Worm (Caenorhabditis elegans): Measurements from ENCODE around the gene F55D10.4.

F55D10.4 gene

DNA sequence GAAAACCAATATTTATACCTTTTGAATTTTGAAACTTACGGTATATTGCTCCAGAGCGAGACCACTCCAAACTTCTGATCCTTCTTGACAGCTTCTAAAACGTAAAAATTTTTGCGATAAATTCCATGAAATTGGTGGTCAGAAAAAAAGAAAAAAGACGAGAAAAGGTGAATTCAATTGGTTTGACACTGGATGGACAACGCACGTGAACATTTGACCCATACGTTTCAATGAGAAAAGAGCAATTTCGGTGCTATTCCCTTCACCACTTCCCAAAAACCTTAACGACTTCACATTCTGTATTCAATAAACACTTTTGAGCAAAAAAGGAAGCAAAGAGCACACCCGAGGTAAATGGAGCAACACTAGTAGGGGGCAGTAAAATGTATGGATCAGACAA is 6.9 kb upstream of the F55D10.4 start, which contains the start of gene acc-3:
TSS of gene acc-3 (minus strand) at position 101 of the 400 bp plus-strand sequence.
- TF ChIP-seq crh-2 (tag; optimal IDR thresholded peaks at IDR 0.05) (no peak), nhr-77 (tag; optimal IDR thresholded peaks at IDR 0.05) (no peak), mdl-1 (tag; optimal IDR thresholded peaks at IDR 0.05) (no peak), nhr-12 (tag; optimal IDR thresholded peaks at IDR 0.05) (no peak), nhr-6 (tag; optimal IDR thresholded peaks at IDR 0.05) (no peak), unc-55 (GFP tag; optimal IDR thresholded peaks at IDR 0.05) (no peak), ama-1 (optimal IDR thresholded peaks at IDR 0.05) (no peak), ceh-82 (tag; optimal IDR thresholded peaks at IDR 0.05) (no peak), gmeb-1 (tag; optimal IDR thresholded peaks at IDR 0.05) (no peak), nhr-10 (tag; optimal IDR thresholded peaks at IDR 0.05) (no peak), lin-11 (tag; optimal IDR thresholded peaks at IDR 0.05) (no peak), zag-1 (tag; optimal IDR thresholded peaks at IDR 0.05) (no peak), Y55F3AM.14 (GFP tag; optimal IDR thresholded peaks at IDR 0.05) (no peak), ZK546.5 (tag; optimal IDR thresholded peaks at IDR 0.05) (no peak), ztf-1 (GFP tag; conservative IDR thresholded peaks at IDR 0.05) (no peak), nhr-21 (tag; optimal IDR thresholded peaks at IDR 0.05) (no peak), unc-62 (GFP tag; optimal IDR thresholded peaks at IDR 0.05) (no peak), sma-9 (GFP tag; optimal IDR thresholded peaks at IDR 0.05) (no peak), sma-9 (tag; optimal IDR thresholded peaks at IDR 0.05) (no peak), blmp-1 (tag; optimal IDR thresholded peaks at IDR 0.05; ENCODE audit: insufficient read depth) (no peak)

DNA sequence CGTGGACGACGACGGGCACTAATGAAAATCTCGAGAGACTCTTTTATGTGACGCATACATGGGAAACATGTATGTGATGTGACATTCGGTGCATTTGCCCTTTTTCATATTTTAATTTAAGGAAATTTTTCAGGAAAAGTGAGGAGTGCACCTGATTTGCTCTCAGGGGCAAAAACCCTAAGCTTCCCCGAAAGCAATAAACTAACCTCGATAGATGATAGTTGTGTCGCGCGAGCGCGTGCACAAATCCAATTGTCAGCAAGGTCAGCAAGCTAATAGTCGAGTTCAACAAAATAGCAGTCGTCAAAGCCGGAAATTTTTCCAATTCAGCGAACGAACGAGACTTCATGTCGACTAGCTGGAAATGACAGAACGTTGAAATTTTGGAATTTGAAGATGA is 2.3 kb downstream of the F55D10.4 start:
- no peak for TF ChIP-seq alr-1 (tag; optimal IDR thresholded peaks at IDR 0.05)
- peak; percentile 8 for TF ChIP-seq C34F6.9 (tag; optimal IDR thresholded peaks at IDR 0.05)

DNA sequence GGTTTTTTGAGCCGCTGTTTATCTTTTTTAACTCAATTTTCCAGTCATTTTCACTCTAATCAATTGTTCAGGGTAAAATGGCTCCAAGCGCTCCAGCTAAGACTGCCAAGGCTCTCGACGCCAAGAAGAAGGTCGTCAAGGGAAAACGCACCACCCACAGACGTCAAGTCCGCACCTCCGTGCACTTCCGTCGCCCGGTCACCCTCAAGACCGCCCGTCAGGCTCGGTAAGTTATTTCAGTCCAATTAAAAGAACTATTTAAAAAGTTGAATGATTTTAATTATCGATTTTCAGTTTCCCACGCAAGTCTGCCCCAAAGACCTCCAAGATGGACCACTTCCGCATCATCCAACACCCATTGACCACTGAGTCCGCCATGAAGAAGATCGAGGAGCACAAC is 5.3 kb downstream of the F55D10.4 start, which contains the start of gene rpl-25.1:
TSS of gene rpl-25.1 (plus strand) at position 72 of the 400 bp plus-strand sequence.
- TF ChIP-seq sma-9 (GFP tag; optimal IDR thresholded peaks at IDR 0.05): no peak
- TF ChIP-seq sma-9 (tag; optimal IDR thresholded peaks at IDR 0.05): no peak
- no peak for TF ChIP-seq nhr-11 (tag; optimal IDR thresholded peaks at IDR 0.05)

DNA sequence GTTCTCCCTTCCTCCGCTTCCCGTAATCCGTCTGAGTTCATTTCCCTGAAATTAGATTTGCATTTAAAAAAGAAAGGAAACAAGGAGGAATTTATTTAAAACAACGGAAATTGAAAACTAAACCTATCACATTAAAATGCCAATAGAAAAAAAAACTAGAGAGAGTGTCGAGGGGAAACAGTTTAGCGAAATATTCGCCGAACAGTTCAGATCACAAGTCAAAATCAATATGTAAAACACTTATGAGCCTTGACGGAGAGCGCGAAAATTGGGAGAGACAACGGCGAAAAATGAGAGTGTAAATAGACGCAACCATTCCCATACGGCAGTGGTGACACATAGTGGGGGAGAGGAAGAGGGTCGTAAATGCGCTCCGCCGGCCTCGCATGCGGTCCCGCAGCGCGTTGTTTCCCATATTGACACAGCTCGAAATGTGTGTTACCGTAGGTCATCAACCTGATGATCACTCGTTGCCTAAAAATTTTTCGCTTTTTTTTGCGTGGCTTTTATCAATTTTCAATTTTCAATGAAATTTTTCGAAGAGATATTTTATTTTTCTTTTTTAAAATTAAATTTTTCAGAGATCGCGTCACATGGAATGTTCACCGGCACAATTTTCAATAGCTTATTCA is 8.6 kb downstream of the F55D10.4 start, which contains the start of the genes dnj-14 and glit-1:
TSS of gene dnj-14 (minus strand) at position 51 of the 632 bp plus-strand sequence.
TSS of gene glit-1 (plus strand) at position 582 of the 632 bp plus-strand sequence.
- TF ChIP-seq nhr-11 (tag; optimal IDR thresholded peaks at IDR 0.05) (no peak), lin-11 (tag; optimal IDR thresholded peaks at IDR 0.05) (peak; percentile 79), peb-1 (tag; optimal IDR thresholded peaks at IDR 0.05) (no peak), elt-1 (tag; optimal IDR thresholded peaks at IDR 0.05) (no peak), nhr-10 (tag; optimal IDR thresholded peaks at IDR 0.05) (no peak), lsy-2 (tag; optimal IDR thresholded peaks at IDR 0.05) (peak; percentile 93 to 99), lin-13 (GFP tag; optimal IDR thresholded peaks at IDR 0.05) (peak; percentile 88), unc-55 (GFP tag; optimal IDR thresholded peaks at IDR 0.05) (peak; percentile 95), blmp-1 (tag; optimal IDR thresholded peaks at IDR 0.05; ENCODE audit: insufficient read depth) (peak; percentile 69), nhr-129 (tag; optimal IDR thresholded peaks at IDR 0.05) (peak; percentile 94), sem-4 (tag; optimal IDR thresholded peaks at IDR 0.05) (peak; percentile 67), zag-1 (tag; optimal IDR thresholded peaks at IDR 0.05) (peak; percentile 70), ama-1 (optimal IDR thresholded peaks at IDR 0.05) (no peak), nhr-77 (tag; optimal IDR thresholded peaks at IDR 0.05) (no peak), mbf-1 (tag; optimal IDR thresholded peaks at IDR 0.05) (no peak), dmd-4 (tag; optimal IDR thresholded peaks at IDR 0.05) (no peak), sma-3 (GFP tag; optimal IDR thresholded peaks at IDR 0.05) (peak; percentile 91), Y55F3AM.14 (GFP tag; optimal IDR thresholded peaks at IDR 0.05) (peak; percentile 52), unc-39 (tag; optimal IDR thresholded peaks at IDR 0.05) (no peak), ztf-4 (tag; optimal IDR thresholded peaks at IDR 0.05) (peak; percentile 43), mab-5 (tag; optimal IDR thresholded peaks at IDR 0.05) (no peak), nhr-25 (tag; optimal IDR thresholded peaks at IDR 0.05) (peak; percentile 90), ZK546.5 (tag; optimal IDR thresholded peaks at IDR 0.05) (peak; percentile 51), nhr-12 (tag; optimal IDR thresholded peaks at IDR 0.05) (no peak), C34F6.9 (tag; optimal IDR thresholded peaks at IDR 0.05) (peak; percentile 93), skn-1 (tag; optimal IDR thresholded peaks at IDR 0.05) (no peak), nhr-21 (tag; optimal IDR thresholded peaks at IDR 0.05) (peak; percentile 77), egl-27 (tag; optimal IDR thresholded peaks at IDR 0.05) (peak; percentile 79), snpc-4 (tag; optimal IDR thresholded peaks at IDR 0.05) (peak; percentile 66), ztf-1 (GFP tag; conservative IDR thresholded peaks at IDR 0.05) (no peak), sma-9 (GFP tag; optimal IDR thresholded peaks at IDR 0.05) (peak; percentile 92), sma-9 (tag; optimal IDR thresholded peaks at IDR 0.05) (no peak), crh-2 (tag; optimal IDR thresholded peaks at IDR 0.05) (peak; percentile 95), nhr-237 (tag; optimal IDR thresholded peaks at IDR 0.05) (no peak), unc-62 (GFP tag; optimal IDR thresholded peaks at IDR 0.05) (no peak), gmeb-1 (tag; optimal IDR thresholded peaks at IDR 0.05) (peak; percentile 75), ztf-11 (tag; optimal IDR thresholded peaks at IDR 0.05) (no peak), elt-3 (tag; optimal IDR thresholded peaks at IDR 0.05) (no peak), aly-2 (tag; optimal IDR thresholded peaks at IDR 0.05) (no peak), ceh-82 (tag; optimal IDR thresholded peaks at IDR 0.05) (peak; percentile 1), alr-1 (tag; optimal IDR thresholded peaks at IDR 0.05) (no peak), fos-1 (tag; optimal IDR thresholded peaks at IDR 0.05) (peak; percentile 97)
